Fruit fly (Drosophila melanogaster) whole organism, embryonic: ENCODE results near the gene CG10809.

Experiments
- Antp ChIP-seq: fragments of 200-800 bp; sonication (Bioruptor generic); optimal IDR thresholded peaks from 3 replicates; lab custom pipeline; 2016; ENCODE audit warnings: missing biosample characterization, missing genetic modification characterization
- B-H2 ChIP-seq: fragments of 200-800 bp; sonication (Bioruptor generic); optimal IDR thresholded peaks from 2 replicates; lab custom pipeline; 2018; ENCODE audit warnings: missing biosample characterization, mild to moderate bottlenecking, missing genetic modification characterization
- CG1024 ChIP-seq: fragments of 200-800 bp; sonication (Bioruptor generic); IDR thresholded peaks from 2 replicates; pipeline ENCODE4 v1.3.6; 2022; ENCODE audit warnings: missing biosample characterization, missing genetic modification characterization
- CG10366 ChIP-seq: fragments of 200-800 bp; sonication (Bioruptor generic); IDR thresholded peaks from 2 replicates; pipeline ENCODE4 v1.3.6; 2022; ENCODE audit warnings: missing biosample characterization, missing genetic modification characterization
- CG10431 ChIP-seq: fragments of 200-800 bp; sonication (Bioruptor generic); optimal IDR thresholded peaks from 3 replicates; lab custom pipeline; 2018; ENCODE audit warnings: missing biosample characterization, mild to moderate bottlenecking, missing genetic modification characterization
- CG11093 ChIP-seq: fragments of 200-800 bp; sonication (Bioruptor generic); IDR thresholded peaks from 3 replicates; pipeline ENCODE4 v1.3.6; 2022; ENCODE audit warnings: missing biosample characterization, missing genetic modification characterization
- CG12155 ChIP-seq: fragments of 200-800 bp; sonication (Bioruptor generic); optimal IDR thresholded peaks from 3 replicates; lab custom pipeline; 2016; ENCODE audit warnings: missing biosample characterization, missing genetic modification characterization
- CG14965 ChIP-seq: fragments of 200-800 bp; sonication (Bioruptor generic); optimal IDR thresholded peaks from 2 replicates; lab custom pipeline; 2016; ENCODE audit warnings: missing biosample characterization, missing genetic modification characterization, borderline replicate concordance
- CG15601 ChIP-seq: fragments of 200-800 bp; sonication (Bioruptor generic); optimal IDR thresholded peaks from 3 replicates; lab custom pipeline; 2019; ENCODE audit warnings: missing biosample characterization, mild to moderate bottlenecking, missing genetic modification characterization, moderate library complexity
- CG1603 ChIP-seq: fragments of 200-800 bp; sonication (Bioruptor generic); optimal IDR thresholded peaks from 2 replicates; lab custom pipeline; 2019; ENCODE audit warnings: missing biosample characterization, mild to moderate bottlenecking, missing genetic modification characterization, moderate library complexity
- CG18619 ChIP-seq: fragments of 200-800 bp; sonication (Bioruptor generic); optimal IDR thresholded peaks from 3 replicates; lab custom pipeline; 2017; ENCODE audit warnings: missing biosample characterization, mild to moderate bottlenecking, missing genetic modification characterization
- CG2889 ChIP-seq: fragments of 200-800 bp; sonication (Bioruptor generic); IDR thresholded peaks from 3 replicates; pipeline ENCODE4 v1.3.6; 2022; ENCODE audit warnings: missing biosample characterization, missing genetic modification characterization
- CG30431 ChIP-seq: fragments of 200-800 bp; sonication (Bioruptor generic); optimal IDR thresholded peaks from 2 replicates; lab custom pipeline; 2017; ENCODE audit warnings: missing biosample characterization, missing genetic modification characterization
- CG31441 ChIP-seq: fragments of 200-800 bp; sonication (Bioruptor generic); IDR thresholded peaks from 2 replicates; pipeline ENCODE4 v1.3.6; 2022; ENCODE audit warnings: missing biosample characterization, missing genetic modification characterization
- CG32772 ChIP-seq: fragments of 200-800 bp; sonication (Bioruptor generic); IDR thresholded peaks from 2 replicates; pipeline ENCODE4 v1.3.6; 2022; ENCODE audit warnings: missing biosample characterization, missing genetic modification characterization
- CG3726 ChIP-seq: fragments of 200-800 bp; sonication (Bioruptor generic); IDR thresholded peaks from 3 replicates; pipeline ENCODE4, ENCODE4 v1.3.6; 2022; ENCODE audit warnings: missing biosample characterization, missing genetic modification characterization
- CG3838 ChIP-seq: fragments of 200-800 bp; sonication (Bioruptor generic); optimal IDR thresholded peaks from 3 replicates; lab custom pipeline; 2016; ENCODE audit warnings: missing biosample characterization, missing genetic modification characterization
- CG4730 ChIP-seq: fragments of 200-800 bp; sonication (Bioruptor generic); IDR thresholded peaks from 2 replicates; pipeline ENCODE4 v1.3.6; 2022; ENCODE audit warnings: missing biosample characterization, missing genetic modification characterization
- CG7839 ChIP-seq: fragments of 200-800 bp; sonication (Bioruptor generic); optimal IDR thresholded peaks from 3 replicates; lab custom pipeline; 2018; ENCODE audit warnings: missing biosample characterization, mild to moderate bottlenecking, missing genetic modification characterization, moderate library complexity
- CG8765 ChIP-seq: fragments of 200-800 bp; sonication (Bioruptor generic); IDR thresholded peaks from 2 replicates; pipeline ENCODE4 v1.3.6; 2022; ENCODE audit warnings: missing biosample characterization, missing genetic modification characterization
- CG9609 ChIP-seq: fragments of 200-800 bp; sonication (Bioruptor generic); optimal IDR thresholded peaks from 3 replicates; lab custom pipeline; 2016; ENCODE audit warnings: missing biosample characterization, missing genetic modification characterization
- CG9876 ChIP-seq: fragments of 200-800 bp; sonication (Bioruptor generic); optimal IDR thresholded peaks from 2 replicates; lab custom pipeline; 2016; ENCODE audit warnings: missing biosample characterization, missing genetic modification characterization
- CHES-1-like ChIP-seq: fragments of 200-800 bp; sonication (Bioruptor generic); optimal IDR thresholded peaks from 2 replicates; lab custom pipeline; 2016; ENCODE audit warnings: missing biosample characterization, missing genetic modification characterization
- Doc3 ChIP-seq: fragments of 200-800 bp; sonication (Bioruptor generic); IDR thresholded peaks from 3 replicates; pipeline ENCODE4 v1.3.6; 2022; ENCODE audit warnings: missing biosample characterization, missing genetic modification characterization; ENCODE audit not compliant: partially characterized antibody
- E2f1 ChIP-seq: fragments of 200-800 bp; sonication (Bioruptor generic); IDR thresholded peaks from 2 replicates; pipeline ENCODE4 v1.3.6; 2022; ENCODE audit warnings: missing biosample characterization, missing genetic modification characterization
- Fer3 ChIP-seq: fragments of 200-800 bp; sonication (Bioruptor generic); optimal IDR thresholded peaks from 2 replicates; lab custom pipeline; 2018; ENCODE audit warnings: missing biosample characterization, mild to moderate bottlenecking, missing genetic modification characterization, moderate library complexity
- Hr78 ChIP-seq, 2 experiments: fragments of 200-800 bp in 1 of 2; fragments of >200 bp in 1 of 2; sonication (Bioruptor generic) in 1 of 2; optimal IDR thresholded peaks; 2 replicates each; lab custom pipeline; 2017 to 2019; ENCODE audit warnings: missing biosample characterization in 2 of 2, missing genetic modification characterization in 2 of 2, mild to moderate bottlenecking in 1 of 2, moderate library complexity in 1 of 2
- Lim3 ChIP-seq: fragments of 200-800 bp; sonication (Bioruptor generic); IDR thresholded peaks from 2 replicates; pipeline ENCODE4 v1.3.6; 2022; ENCODE audit warnings: missing biosample characterization, missing genetic modification characterization
- Max ChIP-seq: fragments of 200-800 bp; sonication (Bioruptor generic); optimal IDR thresholded peaks from 2 replicates; lab custom pipeline; 2016; ENCODE audit warnings: missing biosample characterization, mild to moderate bottlenecking, missing genetic modification characterization
- NC2α ChIP-seq: fragments of 200-800 bp; sonication (Bioruptor generic); optimal IDR thresholded peaks from 2 replicates; lab custom pipeline; 2016; ENCODE audit warnings: missing biosample characterization, missing genetic modification characterization
- Oaz ChIP-seq: fragments of 200-800 bp; sonication (Bioruptor generic); IDR thresholded peaks from 2 replicates; pipeline ENCODE4 v1.3.6; 2022; ENCODE audit warnings: missing biosample characterization, missing genetic modification characterization
- Scr ChIP-seq: fragments of 200-800 bp; sonication (Bioruptor generic); IDR thresholded peaks from 2 replicates; pipeline ENCODE4 v1.3.6; 2022; ENCODE audit warnings: missing biosample characterization, missing genetic modification characterization; ENCODE audit not compliant: partially characterized antibody
- Side ChIP-seq: fragments of 200-800 bp; sonication (Bioruptor generic); optimal IDR thresholded peaks from 2 replicates; lab custom pipeline; 2016; ENCODE audit warnings: missing biosample characterization, missing genetic modification characterization
- Ssrp ChIP-seq: fragments of 200-800 bp; sonication (Bioruptor generic); optimal IDR thresholded peaks from 2 replicates; lab custom pipeline; 2018; ENCODE audit warnings: missing biosample characterization, mild to moderate bottlenecking, missing genetic modification characterization, moderate library complexity
- Usf ChIP-seq: fragments of 200-800 bp; sonication (Bioruptor generic); optimal IDR thresholded peaks from 2 replicates; lab custom pipeline; 2017; ENCODE audit warnings: missing genotype, missing biosample characterization, missing genetic modification characterization
- Xrp1 ChIP-seq: fragments of 200-800 bp; sonication (Bioruptor generic); IDR thresholded peaks from 2 replicates; pipeline ENCODE4 v1.3.6; 2022; ENCODE audit warnings: missing biosample characterization, missing genetic modification characterization
- al ChIP-seq: fragments of 200-800 bp; sonication (Bioruptor generic); IDR thresholded peaks from 2 replicates; pipeline ENCODE4 v1.3.6; 2022; ENCODE audit warnings: missing biosample characterization, missing genetic modification characterization
- danr ChIP-seq: fragments of 200-800 bp; sonication (Bioruptor generic); IDR thresholded peaks from 2 replicates; pipeline ENCODE4 v1.3.6; 2022; ENCODE audit warnings: missing biosample characterization, missing genetic modification characterization
- fd3F ChIP-seq: fragments of 200-800 bp; sonication (Bioruptor generic); optimal IDR thresholded peaks from 2 replicates; lab custom pipeline; 2018; ENCODE audit warnings: missing biosample characterization, mild to moderate bottlenecking, missing genetic modification characterization, moderate library complexity
- kay ChIP-seq: fragments of 200-800 bp; sonication (Bioruptor generic); optimal IDR thresholded peaks from 2 replicates; lab custom pipeline; 2016; ENCODE audit warnings: missing biosample characterization, missing genetic modification characterization
- lilli ChIP-seq: fragments of 200-800 bp; sonication (Bioruptor generic); optimal IDR thresholded peaks from 3 replicates; lab custom pipeline; 2016; ENCODE audit warnings: missing biosample characterization, missing genetic modification characterization
- pros ChIP-seq: fragments of 200-800 bp; sonication (Bioruptor generic); optimal IDR thresholded peaks from 3 replicates; lab custom pipeline; 2019; ENCODE audit warnings: missing biosample characterization, mild to moderate bottlenecking, missing genetic modification characterization, moderate library complexity
- sc ChIP-seq, 3 experiments: fragments of >200 bp in 2 of 3; fragments of 200-800 bp in 1 of 3; sonication (Bioruptor generic) in 1 of 3; optimal IDR thresholded peaks; 2 replicates in 2 of 3; 3 replicates in 1 of 3; lab custom pipeline; 2017; ENCODE audit warnings: mild to moderate bottlenecking in 1 of 3, missing biosample characterization in 1 of 3, missing genetic modification characterization in 1 of 3, missing genetic modification reagents in 1 of 3
- sim ChIP-seq: fragments of 200-800 bp; sonication (Bioruptor generic); IDR thresholded peaks from 2 replicates; pipeline ENCODE4 v1.3.6; 2022; ENCODE audit warnings: missing biosample characterization, missing genetic modification characterization
- tio ChIP-seq: fragments of 200-800 bp; sonication (Bioruptor generic); optimal IDR thresholded peaks from 2 replicates; lab custom pipeline; 2017; ENCODE audit warnings: missing biosample characterization, missing genetic modification characterization, inconsistent platforms
- tll ChIP-seq, 2 experiments: fragments of 200-800 bp in 1 of 2; fragments of >200 bp in 1 of 2; sonication (Bioruptor generic) in 1 of 2; optimal IDR thresholded peaks; 2 replicates each; lab custom pipeline; 2017 to 2019; ENCODE audit warnings: missing biosample characterization in 2 of 2, missing genetic modification characterization in 2 of 2, mild to moderate bottlenecking in 1 of 2, moderate library complexity in 1 of 2
- trem ChIP-seq: fragments of 200-800 bp; optimal IDR thresholded peaks from 3 replicates; lab custom pipeline; 2019; ENCODE audit warnings: missing biosample characterization, mild to moderate bottlenecking, missing genetic modification characterization, moderate library complexity
- z ChIP-seq: fragments of 200-800 bp; sonication (Bioruptor generic); IDR thresholded peaks from 3 replicates; pipeline ENCODE4 v1.3.6; 2022; ENCODE audit warnings: missing biosample characterization, missing genetic modification characterization

The CG10809 gene

DNA sequence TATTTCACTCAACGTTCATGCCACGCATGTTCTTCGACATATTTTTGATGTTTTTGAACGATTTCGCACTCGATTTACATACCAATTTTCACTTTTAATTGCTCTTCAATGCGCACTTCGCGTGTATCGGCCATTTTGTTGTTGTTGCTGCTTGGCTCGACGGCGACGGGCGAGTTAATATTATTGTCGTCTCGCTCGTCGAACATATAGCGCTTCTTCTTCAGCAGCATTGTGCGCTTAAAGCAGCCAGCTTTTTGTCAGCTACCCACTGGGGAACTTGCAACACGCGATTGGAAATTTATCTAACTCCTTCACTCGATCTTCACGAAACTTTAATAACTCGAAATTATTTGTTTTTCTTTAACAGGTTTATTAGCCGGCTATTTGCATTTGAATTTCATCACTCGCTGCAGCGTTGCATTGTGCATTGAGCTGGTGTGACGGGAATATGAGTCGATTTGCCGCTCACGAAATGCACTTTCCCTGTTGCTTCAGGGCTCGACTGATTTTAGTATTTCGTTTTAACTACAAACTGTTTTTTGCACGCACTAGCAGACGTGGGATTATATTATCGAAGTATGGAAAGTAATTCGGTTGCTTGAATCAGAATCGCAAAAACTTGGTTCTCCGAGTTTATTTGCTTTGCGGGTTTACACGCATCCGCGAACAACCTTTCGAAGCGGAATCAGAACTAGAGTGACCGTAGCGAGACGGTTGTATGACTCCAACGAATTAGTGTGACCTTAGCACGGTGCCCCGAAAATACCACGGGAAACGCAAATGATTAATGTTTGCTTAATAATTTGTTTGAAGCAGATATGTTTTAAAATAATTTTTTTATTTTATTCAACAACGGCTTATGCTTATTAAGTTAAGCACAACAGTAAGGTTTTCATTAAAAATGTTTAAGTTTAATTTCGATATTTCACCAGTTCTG lies 4.8 kb downstream of the CG10809 start, which contains the start of gene RasGAP1:
Gene RasGAP1 (minus strand): TSS at position 703 of the 937 bp plus-strand sequence.
- no peak for TF ChIP-seq pros
- peak in 1 of 2 experiments; percentile 25 for TF ChIP-seq tll (GFP tag; optimal IDR thresholded peaks at IDR 0.05; lab: Kevin White, UChicago)
- TF ChIP-seq CG3726 (GFP tag; lab: Robert Waterston, UW) = no peak
- no peak for TF ChIP-seq CG30431 (GFP tag; lab: Kevin White, UChicago)
- TF ChIP-seq sc (optimal IDR thresholded peaks at IDR 0.05; lab: Kevin White, UChicago) = no peak
- no peak for TF ChIP-seq sc (GFP tag; optimal IDR thresholded peaks at IDR 0.05; lab: Kevin White, UChicago)
- TF ChIP-seq CG3838 (GFP tag; lab: Kevin White, UChicago) = no peak
- TF ChIP-seq trem (tag; lab: Kevin White, UChicago) = no peak
- 0 out of 3 replicates have a peak, but pooled peaks have one; percentile 36 for TF ChIP-seq z (GFP tag; lab: Robert Waterston, UW)
- no peak for TF ChIP-seq CG2889 (GFP tag; lab: Robert Waterston, UW)
- TF ChIP-seq CG10431 (GFP tag; lab: Kevin White, UChicago) = no peak
- TF ChIP-seq CHES-1-like (GFP tag; lab: Kevin White, UChicago) = peak; percentile 50
- TF ChIP-seq CG9609 (GFP tag; lab: Kevin White, UChicago) = no peak
- no peak for TF ChIP-seq CG9876 (GFP tag; lab: Kevin White, UChicago)
- no peak for TF ChIP-seq fd3F (GFP tag; lab: Kevin White, UChicago)
- peak; percentile 82 for TF ChIP-seq CG12155 (GFP tag; lab: Kevin White, UChicago)
- no peak for TF ChIP-seq tio
- TF ChIP-seq Scr (GFP tag; lab: Robert Waterston, UW) = 0 out of 2 replicates have a peak, but pooled peaks have one; percentile 36
- TF ChIP-seq Hr78 (GFP tag; optimal IDR thresholded peaks at IDR 0.05; lab: Kevin White, UChicago) = no peak
- 0 out of 3 replicates have a peak, but pooled peaks have one; percentile 44 for TF ChIP-seq Doc3 (GFP tag; lab: Robert Waterston, UW)
- no peak for TF ChIP-seq CG18619 (GFP tag; lab: Kevin White, UChicago)
- no peak for TF ChIP-seq danr (GFP tag; lab: Robert Waterston, UW)
- peak; percentile 16 for TF ChIP-seq Max (GFP tag; lab: Kevin White, UChicago)
- 0 out of 2 replicates have a peak, but pooled peaks have one; percentile 6 for TF ChIP-seq CG32772 (GFP tag; lab: Robert Waterston, UW)
- no peak for TF ChIP-seq Oaz (GFP tag; lab: Robert Waterston, UW)
- no peak for TF ChIP-seq Lim3 (GFP tag; lab: Robert Waterston, UW)
- TF ChIP-seq NC2α (GFP tag; lab: Kevin White, UChicago) = no peak
- TF ChIP-seq Ssrp (tag; lab: Kevin White, UChicago) = no peak
- no peak for TF ChIP-seq lilli
- TF ChIP-seq CG11093 = no peak
- TF ChIP-seq CG10366 (GFP tag; lab: Robert Waterston, UW) = no peak
- TF ChIP-seq CG31441 (GFP tag; lab: Robert Waterston, UW) = no peak
- no peak for TF ChIP-seq kay (GFP tag; lab: Kevin White, UChicago)
- no peak for TF ChIP-seq CG8765 (GFP tag; lab: Robert Waterston, UW)
- no peak for TF ChIP-seq Fer3 (tag; lab: Kevin White, UChicago)
- TF ChIP-seq Usf (GFP tag; lab: Kevin White, UChicago) = no peak
- TF ChIP-seq CG4730 (GFP tag; lab: Robert Waterston, UW) = no peak
- no peak for TF ChIP-seq CG1024 (GFP tag; lab: Robert Waterston, UW)
- TF ChIP-seq CG15601 = no peak
- TF ChIP-seq sim (GFP tag; lab: Robert Waterston, UW) = no peak
- TF ChIP-seq Antp = no peak
- TF ChIP-seq CG7839 = no peak
- no peak for TF ChIP-seq Side
- TF ChIP-seq CG1603 (tag; lab: Kevin White, UChicago) = peak; percentile 47
- TF ChIP-seq B-H2 = no peak
- TF ChIP-seq al = no peak
- no peak for TF ChIP-seq Xrp1 (GFP tag; lab: Robert Waterston, UW)
- TF ChIP-seq E2f1 (GFP tag; lab: Robert Waterston, UW) = no peak
- no peak for TF ChIP-seq CG14965 (GFP tag; lab: Kevin White, UChicago)
